Worm (Caenorhabditis elegans) whole organism, young adult: ENCODE data around the gene sdz-1.

Experiments used
- B0261.1 ChIP-seq: sonication (generic microtip); optimal IDR thresholded peaks from 2 replicates; lab custom pipeline; 2016; ENCODE audit warnings: mild to moderate bottlenecking, missing genetic modification characterization, moderate library complexity, missing compliant biosample characterization
- B0336.3 ChIP-seq: fragments of 200-800 bp; sonication (Bioruptor generic); IDR thresholded peaks from 2 replicates; pipeline ENCODE4 v1.3.6; 2022; ENCODE audit warnings: missing genetic modification characterization, missing compliant biosample characterization
- C06A6.2 ChIP-seq: fragments of 200-800 bp; sonication (Bioruptor generic); conservative IDR thresholded peaks from 2 replicates; pipeline ENCODE4 v1.3.6; 2022; ENCODE audit warnings: missing genetic modification characterization, missing compliant biosample characterization
- D2030.7 ChIP-seq: fragments of 200-800 bp; sonication (Bioruptor generic); IDR thresholded peaks from 2 replicates; pipeline ENCODE4 v1.3.6; 2022; ENCODE audit warnings: missing genetic modification reagents, missing genetic modification characterization, missing compliant biosample characterization
- F10E7.11 ChIP-seq: sonication (generic microtip); optimal IDR thresholded peaks from 2 replicates; lab custom pipeline; 2017; ENCODE audit warnings: mild to moderate bottlenecking, missing genetic modification characterization, moderate library complexity, missing compliant biosample characterization
- F22D6.2 ChIP-seq: sonication (generic microtip); optimal IDR thresholded peaks from 2 replicates; lab custom pipeline; 2016; ENCODE audit warnings: mild to moderate bottlenecking, missing genetic modification characterization, missing compliant biosample characterization
- F49E8.2 ChIP-seq: sonication (generic microtip); optimal IDR thresholded peaks from 3 replicates; lab custom pipeline; 2017; ENCODE audit warnings: missing genetic modification characterization, mild to moderate bottlenecking, missing compliant biosample characterization, antibody characterized with exemption, moderate library complexity; ENCODE audit not compliant: insufficient read depth
- T26A5.8 ChIP-seq: sonication (generic microtip); optimal IDR thresholded peaks from 2 replicates; lab custom pipeline; 2016; ENCODE audit warnings: missing genetic modification characterization, missing compliant biosample characterization
- Y56A3A.18 ChIP-seq: fragments of 200-800 bp; sonication (Bioruptor generic); IDR thresholded peaks from 2 replicates; pipeline ENCODE4 v1.3.6; 2022; ENCODE audit warnings: missing genetic modification reagents, missing genetic modification characterization, missing compliant biosample characterization
- Y79H2A.3 ChIP-seq: fragments of 200-800 bp; sonication (Bioruptor generic); conservative IDR thresholded peaks from 2 replicates; pipeline ENCODE4 v1.3.6; 2022; ENCODE audit warnings: missing genetic modification reagents, missing genetic modification characterization, missing compliant biosample characterization
- ZK185.1 ChIP-seq: sonication (generic microtip); optimal IDR thresholded peaks from 2 replicates; lab custom pipeline; 2016; ENCODE audit warnings: mild to moderate bottlenecking, missing genetic modification characterization, missing compliant biosample characterization; ENCODE audit not compliant: poor library complexity, severe bottlenecking
- ama-1 ChIP-seq, 3 experiments: fragments of 150-350 bp in 1 of 3; sonication (generic microtip) in 2 of 3; optimal IDR thresholded peaks; 2 replicates each; lab custom pipeline; 2014 to 2018; ENCODE audit warnings: missing biosample characterization in 2 of 3, missing genetic modification characterization in 2 of 3, missing genetic modification reagents in 2 of 3
- attf-3 ChIP-seq: fragments of 200-800 bp; sonication (Bioruptor generic); conservative IDR thresholded peaks from 2 replicates; pipeline ENCODE4 v1.3.6; 2022; ENCODE audit warnings: missing genetic modification reagents, missing genetic modification characterization, missing compliant biosample characterization
- attf-5 ChIP-seq: fragments of 200-800 bp; sonication (Bioruptor generic); optimal IDR thresholded peaks from 2 replicates; lab custom pipeline; 2018; ENCODE audit warnings: mild to moderate bottlenecking, missing genetic modification characterization, missing compliant biosample characterization
- ceh-100 ChIP-seq: fragments of 200-800 bp; sonication (Bioruptor generic); IDR thresholded peaks from 2 replicates; pipeline ENCODE4 v1.3.6; 2022; ENCODE audit warnings: missing genetic modification reagents, missing genetic modification characterization, missing compliant biosample characterization
- ceh-91 ChIP-seq: fragments of 200-800 bp; sonication (Bioruptor generic); IDR thresholded peaks from 2 replicates; pipeline ENCODE4 v1.3.6; 2022; ENCODE audit warnings: missing genetic modification reagents, missing genetic modification characterization, missing compliant biosample characterization
- egl-44 ChIP-seq: fragments of 200-800 bp; sonication (Bioruptor generic); IDR thresholded peaks from 2 replicates; pipeline ENCODE4 v1.3.6; 2022; ENCODE audit warnings: missing genetic modification reagents, missing genetic modification characterization, missing compliant biosample characterization
- ekl-4 ChIP-seq: fragments of 200-800 bp; sonication (Bioruptor generic); IDR thresholded peaks from 2 replicates; pipeline ENCODE4 v1.3.6; 2022; ENCODE audit warnings: missing genetic modification reagents, missing genetic modification characterization, missing compliant biosample characterization
- fkh-3 ChIP-seq: sonication (generic microtip); optimal IDR thresholded peaks from 2 replicates; lab custom pipeline; 2016; ENCODE audit warnings: mild to moderate bottlenecking, missing genetic modification characterization, missing compliant biosample characterization
- hmg-20 ChIP-seq: fragments of 200-800 bp; sonication (Bioruptor generic); IDR thresholded peaks from 2 replicates; pipeline ENCODE4 v1.3.6; 2022; ENCODE audit warnings: missing genetic modification reagents, missing genetic modification characterization, missing compliant biosample characterization
- hsf-1 ChIP-seq: fragments of 200-800 bp; sonication (Bioruptor generic); IDR thresholded peaks from 2 replicates; pipeline ENCODE4 v1.3.6; 2022; ENCODE audit warnings: missing genetic modification reagents, missing genetic modification characterization, missing compliant biosample characterization
- let-526 ChIP-seq: fragments of 200-800 bp; sonication (Bioruptor generic); IDR thresholded peaks from 2 replicates; pipeline ENCODE4 v1.3.6; 2022; ENCODE audit warnings: missing genetic modification reagents, missing genetic modification characterization, missing compliant biosample characterization
- lin-26 ChIP-seq: fragments of 200-800 bp; sonication (Bioruptor generic); IDR thresholded peaks from 2 replicates; pipeline ENCODE4 v1.3.6; 2022; ENCODE audit warnings: missing genetic modification reagents, missing genetic modification characterization, missing compliant biosample characterization
- lir-1 ChIP-seq: fragments of 200-800 bp; sonication (Bioruptor generic); conservative IDR thresholded peaks from 2 replicates; pipeline ENCODE4 v1.3.6; 2022; ENCODE audit warnings: missing genetic modification reagents, missing genetic modification characterization, missing compliant biosample characterization
- madf-6 ChIP-seq: fragments of 200-800 bp; sonication (Bioruptor generic); IDR thresholded peaks from 2 replicates; pipeline ENCODE4 v1.3.6; 2022; ENCODE audit warnings: missing genetic modification reagents, missing genetic modification characterization, missing compliant biosample characterization
- mel-28 ChIP-seq: sonication (generic microtip); optimal IDR thresholded peaks from 2 replicates; lab custom pipeline; 2016; ENCODE audit warnings: borderline replicate concordance, mild to moderate bottlenecking, missing genetic modification characterization, missing compliant biosample characterization
- nfya-1 ChIP-seq: sonication (generic microtip); optimal IDR thresholded peaks from 2 replicates; lab custom pipeline; 2017; ENCODE audit warnings: antibody characterized with exemption, missing compliant biosample characterization, missing genetic modification characterization, borderline replicate concordance; ENCODE audit not compliant: insufficient read depth
- nfyb-1 ChIP-seq: fragments of 200-800 bp; sonication (Bioruptor generic); IDR thresholded peaks from 2 replicates; pipeline ENCODE4 v1.3.6; 2022; ENCODE audit warnings: missing genetic modification reagents, missing genetic modification characterization, missing compliant biosample characterization
- nhr-90 ChIP-seq: sonication (generic microtip); optimal IDR thresholded peaks from 2 replicates; lab custom pipeline; 2016; ENCODE audit warnings: missing genotype, mild to moderate bottlenecking, missing genetic modification characterization, missing compliant biosample characterization
- pbrm-1 ChIP-seq: fragments of 200-800 bp; sonication (Bioruptor generic); IDR thresholded peaks from 2 replicates; pipeline ENCODE4 v1.3.6; 2022; ENCODE audit warnings: missing genetic modification reagents, missing genetic modification characterization, missing compliant biosample characterization
- rec-8 ChIP-seq, 2 experiments: sonication (generic microtip); optimal IDR thresholded peaks; 2 replicates each; lab custom pipeline; 2016; ENCODE audit warnings: mild to moderate bottlenecking in 2 of 2, missing genetic modification characterization in 2 of 2, missing genetic modification reagents in 2 of 2, missing genotype in 2 of 2, missing biosample characterization in 1 of 2, missing compliant biosample characterization in 1 of 2, moderate library complexity in 1 of 2
- repo-1 ChIP-seq: sonication (generic microtip); optimal IDR thresholded peaks from 2 replicates; lab custom pipeline; 2017; ENCODE audit warnings: mild to moderate bottlenecking, missing genetic modification characterization, missing compliant biosample characterization
- rpc-1 ChIP-seq, 2 experiments: fragments of 150-350 bp in 1 of 2; sonication (generic microtip) in 1 of 2; optimal IDR thresholded peaks; 2 replicates each; lab custom pipeline; 2014 to 2018; ENCODE audit warnings: missing biosample characterization in 1 of 2, missing genetic modification characterization in 1 of 2, missing genetic modification reagents in 1 of 2, missing genotype in 1 of 2
- sea-2 ChIP-seq: fragments of 200-800 bp; sonication (Bioruptor generic); IDR thresholded peaks from 2 replicates; pipeline ENCODE4 v1.3.6; 2022; ENCODE audit warnings: missing genetic modification characterization, missing compliant biosample characterization
- snpc-1.3 ChIP-seq: sonication (generic microtip); optimal IDR thresholded peaks from 2 replicates; lab custom pipeline; 2017; ENCODE audit warnings: missing genetic modification characterization, mild to moderate bottlenecking, missing compliant biosample characterization, antibody characterized with exemption, moderate library complexity, missing genotype, missing genetic modification reagents; ENCODE audit not compliant: insufficient read depth
- snpc-3.4 ChIP-seq: sonication (generic microtip); optimal IDR thresholded peaks from 2 replicates; lab custom pipeline; 2017; ENCODE audit warnings: missing genetic modification characterization, mild to moderate bottlenecking, missing compliant biosample characterization, antibody characterized with exemption, moderate library complexity, missing genotype, missing genetic modification reagents
- somi-1 ChIP-seq: fragments of 200-800 bp; sonication (Bioruptor generic); optimal IDR thresholded peaks from 2 replicates; lab custom pipeline; 2018; ENCODE audit warnings: mild to moderate bottlenecking, missing genetic modification characterization, missing compliant biosample characterization
- unc-130 ChIP-seq: sonication (generic microtip); optimal IDR thresholded peaks from 2 replicates; lab custom pipeline; 2016; ENCODE audit warnings: missing genetic modification reagents, missing genetic modification characterization, missing compliant biosample characterization
- ztf-18 ChIP-seq: sonication (generic microtip); optimal IDR thresholded peaks from 2 replicates; lab custom pipeline; 2016; ENCODE audit warnings: missing genotype, mild to moderate bottlenecking, missing genetic modification characterization, missing compliant biosample characterization
- ztf-6 ChIP-seq: fragments of 200-800 bp; sonication (Bioruptor generic); IDR thresholded peaks from 2 replicates; pipeline ENCODE4 v1.3.6; 2022; ENCODE audit warnings: missing genetic modification reagents, missing genetic modification characterization, missing compliant biosample characterization

The sdz-1 gene

ce11 chrIII:8652922-8653321, 47.2 kb downstream of the sdz-1 start (continued):
- no peak for TF ChIP-seq unc-130 (GFP tag; lab: Kevin White, UChicago)
- TF ChIP-seq B0261.1: peak; percentile 75
- no peak for TF ChIP-seq sea-2
- TF ChIP-seq ztf-18 (tag; lab: Kevin White, UChicago): peak; percentile 20
- peak; percentile 48; the same call in 1 of the 2 replicates for TF ChIP-seq nfyb-1 (GFP tag; lab: Robert Waterston, UW)
- 0 out of 2 replicates have a peak, but pooled peaks have one; percentile 11 for TF ChIP-seq D2030.7
- peak; percentile 54; the same call in 1 of the 2 replicates for TF ChIP-seq pbrm-1
- no peak for TF ChIP-seq attf-5 (GFP tag; lab: Kevin White, UChicago)
- TF ChIP-seq F49E8.2 (tag; lab: Kevin White, UChicago): no peak
- TF ChIP-seq somi-1: no peak
- no peak for TF ChIP-seq fkh-3
- TF ChIP-seq ztf-6 (GFP tag; lab: Robert Waterston, UW): peak; percentile 78; the same call in 1 of the 2 replicates
- TF ChIP-seq rec-8 (tag; optimal IDR thresholded peaks at IDR 0.05; lab: Kevin White, UChicago): no peak
- no peak for TF ChIP-seq Y79H2A.3 (GFP tag; lab: Robert Waterston, UW)
- TF ChIP-seq T26A5.8 (tag; lab: Kevin White, UChicago): no peak
- TF ChIP-seq attf-3: no peak
- no peak for TF ChIP-seq ceh-91 (GFP tag; lab: Robert Waterston, UW)
- 0 out of 2 replicates have a peak, but pooled peaks have one; percentile 18 for TF ChIP-seq B0336.3 (GFP tag; lab: Robert Waterston, UW)
- peak; percentile 7 for TF ChIP-seq snpc-1.3
- no peak for TF ChIP-seq nfya-1 (tag; lab: Kevin White, UChicago)
- TF ChIP-seq ama-1 (optimal IDR thresholded peaks at IDR 0.05; lab: Kevin White, UChicago): peak; percentile 19
- no peak for TF ChIP-seq ama-1 (GFP tag; optimal IDR thresholded peaks at IDR 0.05; lab: Kevin White, UChicago)
- peak; percentile 43 for TF ChIP-seq nhr-90 (tag; lab: Kevin White, UChicago)
- TF ChIP-seq ekl-4 (GFP tag; lab: Robert Waterston, UW): no peak; the same call in 1 of the 2 replicates
- TF ChIP-seq Y56A3A.18 (GFP tag; lab: Robert Waterston, UW): 0 out of 2 replicates have a peak, but pooled peaks have one; percentile 58
- TF ChIP-seq hsf-1 (GFP tag; lab: Robert Waterston, UW): no peak
- TF ChIP-seq lir-1 (GFP tag; lab: Robert Waterston, UW): no peak
- peak; percentile 4 for TF ChIP-seq ZK185.1
- no peak for TF ChIP-seq hmg-20 (GFP tag; lab: Robert Waterston, UW)
- TF ChIP-seq, all 124 proteins: peak for 41

ce11 chrIII:8652112-8652694, 47.9 kb downstream of the sdz-1 start:
- TF ChIP-seq ceh-100 (GFP tag; lab: Robert Waterston, UW): no peak
- TF ChIP-seq F22D6.2 (tag; lab: Kevin White, UChicago): no peak
- no peak for TF ChIP-seq F10E7.11
- no peak for TF ChIP-seq madf-6 (GFP tag; lab: Robert Waterston, UW)
- no peak for TF ChIP-seq let-526
- no peak for TF ChIP-seq snpc-3.4 (tag; lab: Kevin White, UChicago)
- no peak for TF ChIP-seq C06A6.2 (GFP tag; lab: Robert Waterston, UW)
- TF ChIP-seq egl-44 (GFP tag; lab: Robert Waterston, UW): no peak
- no peak for TF ChIP-seq F49E8.2 (tag; lab: Kevin White, UChicago)
- TF ChIP-seq rec-8 (tag; optimal IDR thresholded peaks at IDR 0.05; lab: Kevin White, UChicago): no peak
- no peak for TF ChIP-seq mel-28
- TF ChIP-seq Y56A3A.18 (GFP tag; lab: Robert Waterston, UW): 0 out of 2 replicates have a peak, but pooled peaks have one; percentile 24
- peak; percentile 64 for TF ChIP-seq repo-1
- peak; percentile 86 for TF ChIP-seq ama-1 (optimal IDR thresholded peaks at IDR 0.05; lab: Kevin White, UChicago)
- no peak for TF ChIP-seq ama-1 (GFP tag; optimal IDR thresholded peaks at IDR 0.05; lab: Kevin White, UChicago)
- TF ChIP-seq lin-26 (GFP tag; lab: Robert Waterston, UW): no peak
- no peak for TF ChIP-seq ztf-6 (GFP tag; lab: Robert Waterston, UW)
- no peak for TF ChIP-seq unc-130 (GFP tag; lab: Kevin White, UChicago)
- no peak for TF ChIP-seq rpc-1 (optimal IDR thresholded peaks at IDR 0.05; lab: Kevin White, UChicago)
- TF ChIP-seq rpc-1 (tag; optimal IDR thresholded peaks at IDR 0.05; lab: Kevin White, UChicago): no peak
- TF ChIP-seq, all 124 proteins: peak for 3
